Worm (Caenorhabditis elegans) whole organism, L4/young adult: ENCODE data around the gene F45G2.7.
A peak's percentile ranks its signal among the peaks of the same experiment; 100 is the strongest.

ENCODE experiments used
- W03F9.2 ChIP-seq: fragments of 150-350 bp; optimal IDR thresholded peaks from 2 replicates; lab custom pipeline; 2014; ENCODE audit warnings: missing biosample characterization, missing genetic modification characterization
- dao-5 ChIP-seq: sonication (generic microtip); optimal IDR thresholded peaks from 2 replicates; lab custom pipeline; 2016; ENCODE audit warnings: missing genotype, missing genetic modification characterization, moderate library complexity, missing compliant biosample characterization

DNA sequence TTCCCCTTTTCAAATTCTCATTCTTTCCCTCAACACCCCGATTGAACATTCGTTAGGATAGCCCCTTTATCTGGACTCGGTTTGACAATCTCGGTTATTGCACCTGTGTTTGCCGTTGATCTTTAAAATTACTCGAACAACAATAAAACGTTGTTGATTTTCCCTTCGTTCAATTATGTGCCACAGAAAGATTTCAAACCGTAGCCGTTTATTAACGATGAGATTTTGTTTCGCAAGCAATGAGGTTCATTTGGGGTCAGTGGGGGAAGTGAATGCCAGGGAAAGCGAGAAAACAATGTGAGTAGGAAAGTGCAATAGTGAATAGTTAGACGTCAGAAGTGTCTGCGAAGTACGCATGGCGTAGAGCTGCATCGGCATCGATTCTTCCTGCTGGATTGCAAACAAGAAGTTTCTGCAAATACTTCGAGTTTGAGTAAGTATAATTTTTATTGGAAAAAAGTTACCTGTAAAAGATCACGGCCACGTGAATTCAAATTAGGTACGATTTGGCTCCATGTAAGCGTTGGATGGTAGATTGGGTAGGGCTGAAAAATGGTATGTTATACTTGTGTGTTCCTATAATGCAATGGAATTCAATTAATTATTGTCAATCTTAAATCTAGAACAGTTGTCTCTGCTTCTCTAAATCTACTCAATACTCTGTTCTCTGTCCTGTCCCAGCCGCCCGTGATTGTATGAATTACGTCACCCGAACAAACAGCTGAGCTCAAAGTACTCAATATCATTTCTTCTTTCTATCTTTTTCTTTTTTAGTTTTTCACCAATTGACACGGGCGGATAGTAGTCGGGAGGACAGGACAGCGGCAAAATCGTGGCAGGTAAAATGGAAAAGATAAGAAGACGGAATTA is 30.4 kb upstream of the F45G2.7 start, which contains the start of gene kel-3:
- TF ChIP-seq W03F9.2 (tag; lab: Kevin White, UChicago) (peak; percentile 40), dao-5 (tag; lab: Kevin White, UChicago) (peak; percentile 75)
